Fruit fly (Drosophila melanogaster) whole organism, embryonic: ENCODE data around the gene Rbcn-3B.
A peak's percentile ranks its signal among the peaks of the same experiment; 100 is the strongest.

Source experiments
- ATbp ChIP-seq: fragments of 200-800 bp; sonication (Bioruptor generic); optimal IDR thresholded peaks from 2 replicates; lab custom pipeline; 2017; ENCODE audit warnings: missing biosample characterization, mild to moderate bottlenecking, missing genetic modification characterization, missing genetic modification reagents
- Abd-B ChIP-seq: fragments of 200-800 bp; sonication (Bioruptor generic); optimal IDR thresholded peaks from 2 replicates; lab custom pipeline; 2018; ENCODE audit warnings: missing biosample characterization, mild to moderate bottlenecking, missing genetic modification characterization, moderate library complexity
- Ada2b ChIP-seq: fragments of 200-800 bp; sonication (Bioruptor generic); IDR thresholded peaks from 2 replicates; pipeline ENCODE4 v1.3.6; 2022; ENCODE audit warnings: missing biosample characterization, missing genetic modification characterization
- CG12236 ChIP-seq: fragments of 200-800 bp; sonication (Bioruptor generic); optimal IDR thresholded peaks from 2 replicates; lab custom pipeline; 2016; ENCODE audit warnings: missing biosample characterization, missing genetic modification characterization
- CG12299 ChIP-seq: fragments of 200-800 bp; sonication (Bioruptor generic); optimal IDR thresholded peaks from 2 replicates; lab custom pipeline; 2018; ENCODE audit warnings: missing biosample characterization, mild to moderate bottlenecking, missing genetic modification characterization
- CG12769 ChIP-seq: fragments of 200-800 bp; sonication (Bioruptor generic); optimal IDR thresholded peaks from 2 replicates; lab custom pipeline; 2019; ENCODE audit warnings: missing biosample characterization, mild to moderate bottlenecking, missing genetic modification characterization, moderate library complexity
- CG13894 ChIP-seq: fragments of 200-800 bp; sonication (Bioruptor generic); optimal IDR thresholded peaks from 3 replicates; lab custom pipeline; 2018; ENCODE audit warnings: missing biosample characterization, mild to moderate bottlenecking, missing genetic modification characterization, moderate library complexity
- CG14441 ChIP-seq: fragments of 200-800 bp; sonication (Bioruptor generic); IDR thresholded peaks from 2 replicates; pipeline ENCODE4 v1.3.6; 2022; ENCODE audit warnings: missing biosample characterization, missing genetic modification characterization
- CG1603 ChIP-seq: fragments of 200-800 bp; sonication (Bioruptor generic); optimal IDR thresholded peaks from 2 replicates; lab custom pipeline; 2019; ENCODE audit warnings: missing biosample characterization, mild to moderate bottlenecking, missing genetic modification characterization, moderate library complexity
- CG16813 ChIP-seq: fragments of 200-800 bp; sonication (Bioruptor generic); IDR thresholded peaks from 3 replicates; pipeline ENCODE4 v1.3.6; 2022; ENCODE audit warnings: missing biosample characterization, missing genetic modification characterization; ENCODE audit not compliant: partially characterized antibody
- CG1792 ChIP-seq: fragments of 200-800 bp; sonication (Bioruptor generic); optimal IDR thresholded peaks from 2 replicates; lab custom pipeline; 2016; ENCODE audit warnings: missing biosample characterization, missing genetic modification characterization
- CG2889 ChIP-seq: fragments of 200-800 bp; sonication (Bioruptor generic); IDR thresholded peaks from 3 replicates; pipeline ENCODE4 v1.3.6; 2022; ENCODE audit warnings: missing biosample characterization, missing genetic modification characterization
- CG31365 ChIP-seq: fragments of 200-800 bp; sonication (Bioruptor generic); optimal IDR thresholded peaks from 2 replicates; lab custom pipeline; 2018; ENCODE audit warnings: missing biosample characterization, mild to moderate bottlenecking, missing genetic modification characterization
- CG34376 ChIP-seq: fragments of 200-800 bp; sonication (Bioruptor generic); optimal IDR thresholded peaks from 2 replicates; lab custom pipeline; 2018; ENCODE audit warnings: missing biosample characterization, mild to moderate bottlenecking, missing genetic modification characterization
- CG43689 ChIP-seq: fragments of 200-800 bp; sonication (Bioruptor generic); IDR thresholded peaks from 2 replicates; pipeline ENCODE4 v1.3.6; 2022; ENCODE audit warnings: missing biosample characterization, missing genetic modification characterization
- CG6254 ChIP-seq: fragments of 200-800 bp; sonication (Bioruptor generic); optimal IDR thresholded peaks from 3 replicates; lab custom pipeline; 2017; ENCODE audit warnings: mild to moderate bottlenecking, missing biosample characterization, missing genetic modification reagents, missing genetic modification characterization
- CG6791 ChIP-seq: fragments of 200-800 bp; sonication (Bioruptor generic); IDR thresholded peaks from 3 replicates; pipeline ENCODE4 v1.3.6; 2022; ENCODE audit warnings: missing biosample characterization, missing genetic modification characterization; ENCODE audit not compliant: partially characterized antibody
- CG8924 ChIP-seq: fragments of 200-800 bp; optimal IDR thresholded peaks from 3 replicates; lab custom pipeline; 2019; ENCODE audit warnings: missing biosample characterization, mild to moderate bottlenecking, missing genetic modification characterization, moderate library complexity
- CG9215 ChIP-seq: fragments of 200-800 bp; sonication (Bioruptor generic); IDR thresholded peaks from 2 replicates; pipeline ENCODE4 v1.3.6; 2022; ENCODE audit warnings: missing biosample characterization, missing genetic modification characterization
- CG9876 ChIP-seq: fragments of 200-800 bp; sonication (Bioruptor generic); optimal IDR thresholded peaks from 2 replicates; lab custom pipeline; 2016; ENCODE audit warnings: missing biosample characterization, missing genetic modification characterization
- Doc2 ChIP-seq: fragments of 200-800 bp; sonication (Bioruptor generic); IDR thresholded peaks from 2 replicates; pipeline ENCODE4 v1.3.6; 2022; ENCODE audit warnings: missing biosample characterization, missing genetic modification characterization
- Eip74EF ChIP-seq, 2 experiments: fragments of 200-800 bp in 1 of 2; fragments of >200 bp in 1 of 2; sonication (Bioruptor generic) in 1 of 2; optimal IDR thresholded peaks; 2 replicates each; lab custom pipeline; 2017 to 2019; ENCODE audit warnings: missing biosample characterization in 2 of 2, missing genetic modification characterization in 2 of 2, mild to moderate bottlenecking in 1 of 2, moderate library complexity in 1 of 2
- Gsc ChIP-seq: fragments of 200-800 bp; sonication (Bioruptor generic); IDR thresholded peaks from 2 replicates; pipeline ENCODE4 v1.3.6; 2022; ENCODE audit warnings: missing biosample characterization, missing genetic modification characterization
- Hand ChIP-seq: fragments of 200-800 bp; sonication (Bioruptor generic); optimal IDR thresholded peaks from 2 replicates; lab custom pipeline; 2017; ENCODE audit warnings: mild to moderate bottlenecking, missing biosample characterization, missing genetic modification reagents, missing genetic modification characterization
- Hey ChIP-seq: fragments of 200-800 bp; sonication (Bioruptor generic); optimal IDR thresholded peaks from 3 replicates; lab custom pipeline; 2018; ENCODE audit warnings: missing biosample characterization, mild to moderate bottlenecking, missing genetic modification characterization
- MBD-R2 ChIP-seq: fragments of 200-800 bp; sonication (Bioruptor generic); IDR thresholded peaks from 2 replicates; pipeline ENCODE4 v1.3.6; 2022; ENCODE audit warnings: missing biosample characterization, missing genetic modification characterization
- Mad ChIP-seq: fragments of 200-800 bp; sonication (Bioruptor generic); optimal IDR thresholded peaks from 2 replicates; lab custom pipeline; 2016; ENCODE audit warnings: missing biosample characterization, missing genetic modification characterization
- NC2α ChIP-seq: fragments of 200-800 bp; sonication (Bioruptor generic); optimal IDR thresholded peaks from 2 replicates; lab custom pipeline; 2016; ENCODE audit warnings: missing biosample characterization, missing genetic modification characterization
- Ptx1 ChIP-seq: fragments of 200-800 bp; sonication (Bioruptor generic); IDR thresholded peaks from 2 replicates; pipeline ENCODE4 v1.3.6; 2022; ENCODE audit warnings: missing biosample characterization, missing genetic modification characterization
- Sox100B ChIP-seq: fragments of 200-800 bp; sonication (Bioruptor generic); optimal IDR thresholded peaks from 3 replicates; lab custom pipeline; 2018; ENCODE audit warnings: missing biosample characterization, mild to moderate bottlenecking, missing genetic modification characterization
- ase ChIP-seq: fragments of 200-800 bp; sonication (Bioruptor generic); IDR thresholded peaks from 3 replicates; pipeline ENCODE4 v1.3.6; 2022; ENCODE audit warnings: missing biosample characterization, missing genetic modification characterization
- bcd ChIP-seq: fragments of 200-800 bp; sonication (Bioruptor generic); optimal IDR thresholded peaks from 2 replicates; lab custom pipeline; 2017; ENCODE audit warnings: missing biosample characterization, mild to moderate bottlenecking, missing genetic modification characterization
- chif ChIP-seq, 2 experiments: fragments of 200-800 bp; sonication (Bioruptor generic); optimal IDR thresholded peaks; 3 replicates each; lab custom pipeline; 2016; ENCODE audit warnings: missing biosample characterization in 2 of 2, missing genetic modification characterization in 2 of 2
- corto ChIP-seq: fragments of 200-800 bp; sonication (Bioruptor generic); optimal IDR thresholded peaks from 2 replicates; lab custom pipeline; 2016; ENCODE audit warnings: missing biosample characterization, mild to moderate bottlenecking, missing genetic modification characterization, moderate library complexity
- dmrt99B ChIP-seq: fragments of 200-800 bp; sonication (Bioruptor generic); optimal IDR thresholded peaks from 2 replicates; lab custom pipeline; 2018; ENCODE audit warnings: missing biosample characterization, mild to moderate bottlenecking, missing genetic modification characterization, moderate library complexity
- eve ChIP-seq, 2 experiments: fragments of >200 bp; optimal IDR thresholded peaks; 2 replicates each; lab custom pipeline; 2017; ENCODE audit warnings: missing biosample characterization in 2 of 2, missing genetic modification characterization in 2 of 2
- fu2 ChIP-seq: fragments of 200-800 bp; sonication (Bioruptor generic); optimal IDR thresholded peaks from 2 replicates; lab custom pipeline; 2016; ENCODE audit warnings: missing biosample characterization, missing genetic modification characterization
- grau ChIP-seq: fragments of 200-800 bp; optimal IDR thresholded peaks from 3 replicates; lab custom pipeline; 2019; ENCODE audit warnings: missing biosample characterization, mild to moderate bottlenecking, missing genetic modification characterization, moderate library complexity
- knrl ChIP-seq: fragments of 200-800 bp; sonication (Bioruptor generic); IDR thresholded peaks from 3 replicates; pipeline ENCODE4 v1.3.6; 2022; ENCODE audit warnings: missing biosample characterization, missing genetic modification characterization; ENCODE audit not compliant: partially characterized antibody
- lab ChIP-seq: fragments of 200-800 bp; sonication (Bioruptor generic); optimal IDR thresholded peaks from 3 replicates; lab custom pipeline; 2017; ENCODE audit warnings: missing biosample characterization, missing genetic modification characterization, mild to moderate bottlenecking, moderate library complexity, missing genetic modification reagents
- luna ChIP-seq: fragments of 200-800 bp; sonication (Bioruptor generic); optimal IDR thresholded peaks from 2 replicates; lab custom pipeline; 2016; ENCODE audit warnings: missing biosample characterization, missing genetic modification characterization
- maf-S ChIP-seq: fragments of 200-800 bp; sonication (Bioruptor generic); optimal IDR thresholded peaks from 2 replicates; lab custom pipeline; 2016; ENCODE audit warnings: missing biosample characterization, missing genetic modification characterization
- scrt ChIP-seq: fragments of 200-800 bp; sonication (Bioruptor generic); optimal IDR thresholded peaks from 2 replicates; lab custom pipeline; 2018; ENCODE audit warnings: missing biosample characterization, mild to moderate bottlenecking, missing genetic modification characterization, moderate library complexity
- sim ChIP-seq: fragments of 200-800 bp; sonication (Bioruptor generic); IDR thresholded peaks from 2 replicates; pipeline ENCODE4 v1.3.6; 2022; ENCODE audit warnings: missing biosample characterization, missing genetic modification characterization
- slbo ChIP-seq: fragments of 200-800 bp; sonication (Bioruptor generic); IDR thresholded peaks from 2 replicates; pipeline ENCODE4 v1.3.6; 2022; ENCODE audit warnings: missing biosample characterization, missing genetic modification characterization
- sr ChIP-seq: fragments of 200-800 bp; sonication (Bioruptor generic); IDR thresholded peaks from 3 replicates; pipeline ENCODE4 v1.3.6; 2022; ENCODE audit warnings: missing biosample characterization, missing genetic modification characterization
- stc ChIP-seq: fragments of 200-800 bp; sonication (Bioruptor generic); IDR thresholded peaks from 2 replicates; pipeline ENCODE4 v1.3.6; 2022; ENCODE audit warnings: missing biosample characterization, missing genetic modification characterization
- wor ChIP-seq: fragments of 200-800 bp; sonication (Bioruptor generic); IDR thresholded peaks from 2 replicates; pipeline ENCODE4 v1.3.6; 2022; ENCODE audit warnings: missing biosample characterization, missing genetic modification characterization

The Rbcn-3B gene

dm6 chrX:1944245-1945114, 35.8 kb downstream of the Rbcn-3B start (continued):
- TF ChIP-seq CG1603 (tag; lab: Kevin White, UChicago): peak; percentile 76
- TF ChIP-seq CG31365 (tag; lab: Kevin White, UChicago): no peak
- no peak for TF ChIP-seq Sox100B
- TF ChIP-seq Hand (GFP tag; lab: Kevin White, UChicago): no peak
- TF ChIP-seq Mad (GFP tag; lab: Kevin White, UChicago): peak; percentile 66
- no peak; the same call in 1 of the 2 replicates for TF ChIP-seq MBD-R2 (GFP tag; lab: Robert Waterston, UW)
- TF ChIP-seq chif (GFP tag; optimal IDR thresholded peaks at IDR 0.05; lab: Kevin White, UChicago): peak; percentile 5 to 14
- peak; percentile 63 for TF ChIP-seq CG2889
- TF ChIP-seq CG12236 (GFP tag; lab: Kevin White, UChicago): no peak
- TF ChIP-seq Abd-B (GFP tag; lab: Kevin White, UChicago): peak; percentile 24
- TF ChIP-seq stc: no peak
- 0 out of 2 replicates have a peak, but pooled peaks have one; percentile 33 for TF ChIP-seq Gsc (GFP tag; lab: Robert Waterston, UW)
- no peak for TF ChIP-seq Hey (tag; lab: Kevin White, UChicago)
- TF ChIP-seq slbo (GFP tag; lab: Robert Waterston, UW): peak; percentile 73
- peak; percentile 41 for TF ChIP-seq CG6254 (GFP tag; lab: Kevin White, UChicago)
- TF ChIP-seq eve (GFP tag; optimal IDR thresholded peaks at IDR 0.05; lab: Kevin White, UChicago): no peak
- no peak for TF ChIP-seq wor (GFP tag; lab: Robert Waterston, UW)
- peak; percentile 42 for TF ChIP-seq fu2 (GFP tag; lab: Kevin White, UChicago)
- no peak for TF ChIP-seq NC2α
- TF ChIP-seq CG34376 (GFP tag; lab: Kevin White, UChicago): no peak
- peak; percentile 61 for TF ChIP-seq lab (GFP tag; lab: Kevin White, UChicago)
- no peak for TF ChIP-seq CG43689 (GFP tag; lab: Robert Waterston, UW)
- TF ChIP-seq CG16813 (GFP tag; lab: Robert Waterston, UW): no peak
- TF ChIP-seq ase (GFP tag; lab: Robert Waterston, UW): peak; percentile 42; the same call in 1 of the 3 replicates
- peak; percentile 46 for TF ChIP-seq scrt (GFP tag; lab: Kevin White, UChicago)
- TF ChIP-seq grau (tag; lab: Kevin White, UChicago): peak; percentile 52
- TF ChIP-seq sr (GFP tag; lab: Robert Waterston, UW): no peak
- peak; percentile 56 for TF ChIP-seq CG14441
- TF ChIP-seq Doc2: no peak
- peak; percentile 44 for TF ChIP-seq CG12769 (tag; lab: Kevin White, UChicago)
- TF ChIP-seq Ada2b (GFP tag; lab: Robert Waterston, UW): peak; percentile 45; the same call in 1 of the 2 replicates
- peak; percentile 41 for TF ChIP-seq maf-S
- peak; percentile 34 for TF ChIP-seq CG12299 (tag; lab: Kevin White, UChicago)
- TF ChIP-seq Eip74EF (GFP tag; optimal IDR thresholded peaks at IDR 0.05; lab: Kevin White, UChicago): no peak
- peak; percentile 60 for TF ChIP-seq ATbp (GFP tag; lab: Kevin White, UChicago)
- TF ChIP-seq Ptx1 (GFP tag; lab: Robert Waterston, UW): peak; percentile 33; the same call in 1 of the 2 replicates
- TF ChIP-seq CG9876 (GFP tag; lab: Kevin White, UChicago): peak; percentile 22
- peak; percentile 60 for TF ChIP-seq dmrt99B (tag; lab: Kevin White, UChicago)
- peak; percentile 23; the same call in 1 of the 2 replicates for TF ChIP-seq CG9215 (GFP tag; lab: Robert Waterston, UW)
- TF ChIP-seq bcd (GFP tag; lab: Kevin White, UChicago): no peak
- no peak for TF ChIP-seq CG8924 (tag; lab: Kevin White, UChicago)
- no peak for TF ChIP-seq CG1792
- peak; percentile 47 for TF ChIP-seq CG13894 (tag; lab: Kevin White, UChicago)
- TF ChIP-seq CG6791 (GFP tag; lab: Robert Waterston, UW): no peak
- TF ChIP-seq corto (GFP tag; lab: Kevin White, UChicago): no peak
- no peak for TF ChIP-seq sim
- TF ChIP-seq luna (GFP tag; lab: Kevin White, UChicago): no peak
- no peak for TF ChIP-seq knrl
